Fruit fly (Drosophila melanogaster): ENCODE data around the gene CG13877.
A peak's percentile ranks its signal among the peaks of the same experiment; 100 is the strongest.

CG13877 gene

dm6 chr3L:199754-200596 lies 17.9 kb upstream of the CG13877 start, which contains the start of the genes rno and mri (continued):
- TF ChIP-seq CG7368 (GFP tag; optimal IDR thresholded peaks at IDR 0.05) (no peak), Gug (GFP tag; IDR thresholded peaks at IDR 0.05) (0 out of 2 replicates have a peak, but pooled peaks have one; percentile 25), CG11762 (GFP tag; optimal IDR thresholded peaks at IDR 0.05; ENCODE audit: insufficient read depth) (no peak), CG6792 (GFP tag; optimal IDR thresholded peaks at IDR 0.05) (peak; percentile 31), Eip93F (GFP tag; optimal IDR thresholded peaks at IDR 0.05) (peak; percentile 52), dsx (GFP tag; optimal IDR thresholded peaks at IDR 0.05; ENCODE audit: poor library complexity, severe bottlenecking) (no peak), CG8119 (GFP tag; IDR thresholded peaks at IDR 0.05) (peak; percentile 51; the same call in 1 of the 3 replicates), achi (GFP tag; optimal IDR thresholded peaks at IDR 0.05) (peak; percentile 57), lz (GFP tag; optimal IDR thresholded peaks at IDR 0.05) (peak; percentile 52), Eip78C (GFP tag) (peak; percentile 39), CG3032 (tag; optimal IDR thresholded peaks at IDR 0.05) (peak; percentile 72)

dm6 chr3L:203536-204135 lies 14.2 kb upstream of the CG13877 start, which contains the start of gene NitFhit:
NitFhit (plus strand) TSS chr3L:203730.
- TF ChIP-seq svp (GFP tag) (peak; percentile 74), CG6808 (GFP tag; optimal IDR thresholded peaks at IDR 0.05) (peak; percentile 14), Sox14 (GFP tag; optimal IDR thresholded peaks at IDR 0.05) (no peak), fkh (GFP tag; optimal IDR thresholded peaks at IDR 0.05) (peak; percentile 71), fd59A (GFP tag; optimal IDR thresholded peaks at IDR 0.05) (no peak), ss (GFP tag; optimal IDR thresholded peaks at IDR 0.05) (peak in 1 of 2 experiments; percentile 46)

dm6 chr3L:205723-206284 lies 12.1 kb upstream of the CG13877 start, which contains the start of the genes Gk1 and CG13876:
Gk1 (minus strand) TSS chr3L:205844.
CG13876 (plus strand) TSS chr3L:206134.
- TF ChIP-seq Eip93F (GFP tag; optimal IDR thresholded peaks at IDR 0.05) (peak; percentile 91), Eip75B (GFP tag; optimal IDR thresholded peaks at IDR 0.05) (no peak), CG11762 (GFP tag; optimal IDR thresholded peaks at IDR 0.05; ENCODE audit: insufficient read depth) (peak; percentile 91), fd59A (GFP tag; optimal IDR thresholded peaks at IDR 0.05) (peak; percentile 85), dac (GFP tag; optimal IDR thresholded peaks at IDR 0.05) (peak; percentile 90), Gug (GFP tag; IDR thresholded peaks at IDR 0.05) (peak; percentile 94), CG9139 (GFP tag; optimal IDR thresholded peaks at IDR 0.05) (peak; percentile 96), Hr39 (GFP tag; optimal IDR thresholded peaks at IDR 0.05) (no peak), Hr4 (GFP tag; optimal IDR thresholded peaks at IDR 0.05) (no peak), Sox14 (GFP tag; optimal IDR thresholded peaks at IDR 0.05) (peak; percentile 90), CG6276 (GFP tag; optimal IDR thresholded peaks at IDR 0.05) (peak; percentile 95), Eip78C (GFP tag) (peak; percentile 98), fd85E (GFP tag; optimal IDR thresholded peaks at IDR 0.05) (peak; percentile 42), Ets21C (GFP tag; optimal IDR thresholded peaks at IDR 0.05) (no peak), Blimp-1 (GFP tag; optimal IDR thresholded peaks at IDR 0.05) (peak; percentile 84), net (GFP tag; optimal IDR thresholded peaks at IDR 0.05) (peak; percentile 94), Lpt (GFP tag; optimal IDR thresholded peaks at IDR 0.05) (peak; percentile 94), CG10669 (GFP tag; optimal IDR thresholded peaks at IDR 0.05) (peak; percentile 94), CG6854 (GFP tag; optimal IDR thresholded peaks at IDR 0.05) (peak; percentile 90), salr (GFP tag; optimal IDR thresholded peaks at IDR 0.05) (peak in 1 of 2 experiments; percentile 89), CG32006 (GFP tag; optimal IDR thresholded peaks at IDR 0.05) (peak; percentile 96), ss (GFP tag; optimal IDR thresholded peaks at IDR 0.05) (peak; percentile 95 to 97), CG31627 (GFP tag; optimal IDR thresholded peaks at IDR 0.05) (peak; percentile 75), CG4318 (GFP tag; optimal IDR thresholded peaks at IDR 0.05) (no peak), acj6 (GFP tag; optimal IDR thresholded peaks at IDR 0.05) (peak; percentile 96), achi (GFP tag; optimal IDR thresholded peaks at IDR 0.05) (peak; percentile 95), CG7368 (GFP tag; optimal IDR thresholded peaks at IDR 0.05) (no peak), CG34406 (GFP tag; optimal IDR thresholded peaks at IDR 0.05) (peak; percentile 97), cyc (GFP tag; optimal IDR thresholded peaks at IDR 0.05) (peak; percentile 80), CG6808 (GFP tag; optimal IDR thresholded peaks at IDR 0.05) (no peak), OdsH (GFP tag; optimal IDR thresholded peaks at IDR 0.05) (no peak), Met (GFP tag; optimal IDR thresholded peaks at IDR 0.05) (no peak), CG8319 (GFP tag; optimal IDR thresholded peaks at IDR 0.05) (no peak), topi (GFP tag; optimal IDR thresholded peaks at IDR 0.05) (peak; percentile 91), Sox15 (GFP tag; optimal IDR thresholded peaks at IDR 0.05) (peak; percentile 83)

All from whole organism, prepupa.